Fruit fly (Drosophila melanogaster) whole organism, embryonic: Measurements from ENCODE around the gene CG32801.

ENCODE experiments used
- Asciz ChIP-seq: fragments of 200-800 bp; sonication (Bioruptor generic); optimal IDR thresholded peaks from 2 replicates; lab custom pipeline; 2017; ENCODE audit warnings: missing biosample characterization, mild to moderate bottlenecking, missing genetic modification characterization, missing genetic modification reagents
- CG11398 ChIP-seq: fragments of 200-800 bp; sonication (Bioruptor generic); optimal IDR thresholded peaks from 2 replicates; lab custom pipeline; 2016; ENCODE audit warnings: missing biosample characterization, missing genetic modification characterization
- CG17328 ChIP-seq: fragments of 200-800 bp; sonication (Bioruptor generic); IDR thresholded peaks from 2 replicates; pipeline ENCODE4 v1.3.6; 2022; ENCODE audit warnings: missing biosample characterization, missing genetic modification characterization
- CG2120 ChIP-seq: fragments of 200-800 bp; sonication (Bioruptor generic); optimal IDR thresholded peaks from 3 replicates; lab custom pipeline; 2016; ENCODE audit warnings: missing biosample characterization, missing genetic modification characterization
- CG32532 ChIP-seq: fragments of 200-800 bp; sonication (Bioruptor generic); IDR thresholded peaks from 2 replicates; pipeline ENCODE4 v1.3.6; 2022; ENCODE audit warnings: missing biosample characterization, missing genetic modification characterization
- CG4617 ChIP-seq: fragments of 200-800 bp; sonication (Bioruptor generic); optimal IDR thresholded peaks from 3 replicates; lab custom pipeline; 2016; ENCODE audit warnings: missing biosample characterization, missing genetic modification characterization, borderline replicate concordance
- CG4820 ChIP-seq: fragments of 200-800 bp; sonication (Bioruptor generic); optimal IDR thresholded peaks from 3 replicates; lab custom pipeline; 2016; ENCODE audit warnings: missing biosample characterization, missing genetic modification characterization
- CG7271 ChIP-seq: fragments of 200-800 bp; sonication (Bioruptor generic); optimal IDR thresholded peaks from 2 replicates; lab custom pipeline; 2018; ENCODE audit warnings: missing biosample characterization, mild to moderate bottlenecking, missing genetic modification characterization, moderate library complexity
- CG7786 ChIP-seq: fragments of 200-800 bp; sonication (Bioruptor generic); optimal IDR thresholded peaks from 2 replicates; lab custom pipeline; 2016; ENCODE audit warnings: missing biosample characterization, missing genetic modification characterization
- CG8765 ChIP-seq: fragments of 200-800 bp; sonication (Bioruptor generic); IDR thresholded peaks from 2 replicates; pipeline ENCODE4 v1.3.6; 2022; ENCODE audit warnings: missing biosample characterization, missing genetic modification characterization
- CG8924 ChIP-seq: fragments of 200-800 bp; optimal IDR thresholded peaks from 3 replicates; lab custom pipeline; 2019; ENCODE audit warnings: missing biosample characterization, mild to moderate bottlenecking, missing genetic modification characterization, moderate library complexity
- CTCF ChIP-seq: fragments of 200-800 bp; sonication (Bioruptor generic); optimal IDR thresholded peaks from 2 replicates; lab custom pipeline; 2017; ENCODE audit warnings: missing biosample characterization, mild to moderate bottlenecking, missing genetic modification characterization, moderate library complexity
- Deaf1 ChIP-seq: fragments of 200-800 bp; optimal IDR thresholded peaks from 3 replicates; lab custom pipeline; 2019; ENCODE audit warnings: missing biosample characterization, mild to moderate bottlenecking, missing genetic modification characterization, moderate library complexity
- Dek ChIP-seq: fragments of 200-800 bp; sonication (Bioruptor generic); optimal IDR thresholded peaks from 3 replicates; lab custom pipeline; 2019; ENCODE audit warnings: missing biosample characterization, mild to moderate bottlenecking, missing genetic modification characterization, moderate library complexity
- Dll ChIP-seq: fragments of 200-800 bp; sonication (Bioruptor generic); IDR thresholded peaks from 4 replicates; pipeline ENCODE4 v1.3.6; 2022; ENCODE audit warnings: missing biosample characterization, missing genetic modification characterization; ENCODE audit not compliant: partially characterized antibody
- Dp ChIP-seq: fragments of 200-800 bp; sonication (Bioruptor generic); optimal IDR thresholded peaks from 2 replicates; lab custom pipeline; 2018; ENCODE audit warnings: missing biosample characterization, mild to moderate bottlenecking, missing genetic modification characterization, moderate library complexity
- Dref ChIP-seq: fragments of 200-800 bp; sonication (Bioruptor generic); IDR thresholded peaks from 2 replicates; pipeline ENCODE4 v1.3.6; 2022; ENCODE audit warnings: missing biosample characterization, missing genetic modification characterization
- Hsf ChIP-seq: fragments of 200-800 bp; sonication (Bioruptor generic); optimal IDR thresholded peaks from 3 replicates; lab custom pipeline; 2016; ENCODE audit warnings: missing biosample characterization, missing genetic modification characterization
- MESR4 ChIP-seq: fragments of 200-800 bp; sonication (Bioruptor generic); optimal IDR thresholded peaks from 2 replicates; lab custom pipeline; 2018; ENCODE audit warnings: missing biosample characterization, mild to moderate bottlenecking, missing genetic modification characterization, moderate library complexity
- Med ChIP-seq: fragments of 200-800 bp; sonication (Bioruptor generic); peaks from one replicate; lab custom pipeline; 2016; ENCODE audit warnings: missing biosample characterization, missing genetic modification characterization, mild to moderate bottlenecking, inconsistent platforms, moderate library complexity
- NfI ChIP-seq: fragments of 200-800 bp; sonication (Bioruptor generic); optimal IDR thresholded peaks from 3 replicates; lab custom pipeline; 2018; ENCODE audit warnings: missing biosample characterization, mild to moderate bottlenecking, missing genetic modification characterization, moderate library complexity
- PHDP ChIP-seq: fragments of 200-800 bp; sonication (Bioruptor generic); optimal IDR thresholded peaks from 3 replicates; lab custom pipeline; 2018; ENCODE audit warnings: missing biosample characterization, mild to moderate bottlenecking, missing genetic modification characterization, moderate library complexity
- Rfx ChIP-seq: fragments of 200-800 bp; sonication (Bioruptor generic); IDR thresholded peaks from 2 replicates; pipeline ENCODE4 v1.3.6; 2022; ENCODE audit warnings: missing biosample characterization, missing genetic modification characterization
- Rx ChIP-seq: fragments of 200-800 bp; sonication (Bioruptor generic); IDR thresholded peaks from 2 replicates; pipeline ENCODE4 v1.3.6; 2022; ENCODE audit warnings: missing biosample characterization, missing genetic modification characterization
- Scr ChIP-seq: fragments of 200-800 bp; sonication (Bioruptor generic); IDR thresholded peaks from 2 replicates; pipeline ENCODE4 v1.3.6; 2022; ENCODE audit warnings: missing biosample characterization, missing genetic modification characterization; ENCODE audit not compliant: partially characterized antibody
- Sry-δ ChIP-seq: fragments of 200-800 bp; sonication (Bioruptor generic); optimal IDR thresholded peaks from 2 replicates; lab custom pipeline; 2016; ENCODE audit warnings: missing biosample characterization, missing genetic modification characterization
- YL-1 ChIP-seq: fragments of 200-800 bp; sonication (Bioruptor generic); optimal IDR thresholded peaks from 3 replicates; lab custom pipeline; 2017; ENCODE audit warnings: missing biosample characterization, mild to moderate bottlenecking, missing genetic modification characterization
- aop ChIP-seq: fragments of 200-800 bp; sonication (Bioruptor generic); IDR thresholded peaks from 2 replicates; pipeline ENCODE4 v1.3.6; 2022; ENCODE audit warnings: missing biosample characterization, missing genetic modification characterization
- ara ChIP-seq: fragments of 200-800 bp; sonication (Bioruptor generic); IDR thresholded peaks from 2 replicates; pipeline ENCODE4 v1.3.6; 2022; ENCODE audit warnings: missing biosample characterization, missing genetic modification characterization
- bowl ChIP-seq: fragments of 200-800 bp; sonication (Bioruptor generic); IDR thresholded peaks from 2 replicates; pipeline ENCODE4 v1.3.6; 2022; ENCODE audit warnings: missing biosample characterization, missing genetic modification characterization
- chm ChIP-seq: fragments of 200-800 bp; sonication (Bioruptor generic); IDR thresholded peaks from 2 replicates; pipeline ENCODE4 v1.3.6; 2022; ENCODE audit warnings: missing biosample characterization, missing genetic modification characterization
- ci ChIP-seq: fragments of 200-800 bp; sonication (Bioruptor generic); IDR thresholded peaks from 3 replicates; pipeline ENCODE4 v1.3.6; 2022; ENCODE audit warnings: missing biosample characterization, missing genetic modification characterization
- crol ChIP-seq: fragments of 200-800 bp; sonication (Bioruptor generic); IDR thresholded peaks from 2 replicates; pipeline ENCODE4 v1.3.6; 2022; ENCODE audit warnings: missing biosample characterization, missing genetic modification characterization
- dm ChIP-seq: fragments of 200-800 bp; sonication (Bioruptor generic); optimal IDR thresholded peaks from 3 replicates; lab custom pipeline; 2016; ENCODE audit warnings: missing biosample characterization, missing genetic modification characterization
- exex ChIP-seq: fragments of 200-800 bp; sonication (Bioruptor generic); optimal IDR thresholded peaks from 4 replicates; lab custom pipeline; 2018; ENCODE audit warnings: missing biosample characterization, mild to moderate bottlenecking, missing genetic modification characterization, moderate library complexity
- fd102C ChIP-seq: fragments of 200-800 bp; sonication (Bioruptor generic); optimal IDR thresholded peaks from 2 replicates; lab custom pipeline; 2018; ENCODE audit warnings: missing biosample characterization, mild to moderate bottlenecking, missing genetic modification characterization, moderate library complexity
- grau ChIP-seq: fragments of 200-800 bp; optimal IDR thresholded peaks from 3 replicates; lab custom pipeline; 2019; ENCODE audit warnings: missing biosample characterization, mild to moderate bottlenecking, missing genetic modification characterization, moderate library complexity
- jumu ChIP-seq: fragments of 200-800 bp; sonication (Bioruptor generic); optimal IDR thresholded peaks from 3 replicates; lab custom pipeline; 2016; ENCODE audit warnings: missing biosample characterization, missing genetic modification characterization
- kah ChIP-seq: fragments of 200-800 bp; sonication (Bioruptor generic); optimal IDR thresholded peaks from 2 replicates; lab custom pipeline; 2018; ENCODE audit warnings: missing biosample characterization, mild to moderate bottlenecking, missing genetic modification characterization
- lilli ChIP-seq: fragments of 200-800 bp; sonication (Bioruptor generic); optimal IDR thresholded peaks from 3 replicates; lab custom pipeline; 2016; ENCODE audit warnings: missing biosample characterization, missing genetic modification characterization
- luna ChIP-seq: fragments of 200-800 bp; sonication (Bioruptor generic); optimal IDR thresholded peaks from 2 replicates; lab custom pipeline; 2016; ENCODE audit warnings: missing biosample characterization, missing genetic modification characterization
- pita ChIP-seq: fragments of 200-800 bp; sonication (Bioruptor generic); optimal IDR thresholded peaks from 2 replicates; lab custom pipeline; 2017; ENCODE audit warnings: missing biosample characterization, mild to moderate bottlenecking, missing genetic modification characterization
- pros ChIP-seq: fragments of 200-800 bp; sonication (Bioruptor generic); optimal IDR thresholded peaks from 3 replicates; lab custom pipeline; 2019; ENCODE audit warnings: missing biosample characterization, mild to moderate bottlenecking, missing genetic modification characterization, moderate library complexity
- row ChIP-seq: fragments of 200-800 bp; sonication (Bioruptor generic); IDR thresholded peaks from 3 replicates; pipeline ENCODE4 v1.3.6; 2022; ENCODE audit warnings: missing biosample characterization, missing genetic modification characterization
- shn ChIP-seq: fragments of 200-800 bp; sonication (Bioruptor generic); optimal IDR thresholded peaks from 3 replicates; lab custom pipeline; 2016; ENCODE audit warnings: missing biosample characterization, missing genetic modification characterization
- slbo ChIP-seq: fragments of 200-800 bp; sonication (Bioruptor generic); IDR thresholded peaks from 2 replicates; pipeline ENCODE4 v1.3.6; 2022; ENCODE audit warnings: missing biosample characterization, missing genetic modification characterization
- stwl ChIP-seq: fragments of 200-800 bp; sonication (Bioruptor generic); optimal IDR thresholded peaks from 3 replicates; lab custom pipeline; 2018; ENCODE audit warnings: missing biosample characterization, mild to moderate bottlenecking, missing genetic modification characterization, moderate library complexity
- sug ChIP-seq: fragments of 200-800 bp; optimal IDR thresholded peaks from 2 replicates; lab custom pipeline; 2019; ENCODE audit warnings: missing biosample characterization, mild to moderate bottlenecking, missing genetic modification characterization, moderate library complexity
- unc-4 ChIP-seq: fragments of 200-800 bp; sonication (Bioruptor generic); IDR thresholded peaks from 2 replicates; pipeline ENCODE4 v1.3.6; 2022; ENCODE audit warnings: missing biosample characterization, missing genetic modification characterization; ENCODE audit not compliant: partially characterized antibody

Gene CG32801

dm6 chrX:1927473-1928306, 24.7 kb upstream of the CG32801 start, which contains the start of gene CG11596 (continued):
- TF ChIP-seq MESR4 (peak; percentile 50), Dll (GFP tag; lab: Robert Waterston, UW) (0 out of 4 replicates have a peak, but pooled peaks have one; percentile 15), Asciz (GFP tag; lab: Kevin White, UChicago) (no peak), CG7271 (tag; lab: Kevin White, UChicago) (peak; percentile 1), aop (GFP tag; lab: Robert Waterston, UW) (no peak), CG7786 (GFP tag; lab: Kevin White, UChicago) (peak; percentile 18), CG32532 (GFP tag; lab: Robert Waterston, UW) (peak; percentile 19; the same call in 1 of the 2 replicates), CG8924 (tag; lab: Kevin White, UChicago) (peak; percentile 1), CG17328 (GFP tag; lab: Robert Waterston, UW) (peak; percentile 46; the same call in 1 of the 2 replicates), crol (GFP tag; lab: Robert Waterston, UW) (peak; percentile 73), row (GFP tag; lab: Robert Waterston, UW) (peak; percentile 72), CG4617 (GFP tag; lab: Kevin White, UChicago) (peak; percentile 75), ara (GFP tag; lab: Robert Waterston, UW) (no peak), Sry-δ (GFP tag; lab: Kevin White, UChicago) (peak; percentile 34), CG4820 (GFP tag; lab: Kevin White, UChicago) (no peak), CTCF (GFP tag; lab: Kevin White, UChicago) (peak; percentile 9), Rfx (GFP tag; lab: Robert Waterston, UW) (no peak), fd102C (no peak), CG2120 (peak; percentile 47), NfI (GFP tag; lab: Kevin White, UChicago) (no peak), YL-1 (GFP tag; lab: Kevin White, UChicago) (peak; percentile 67), exex (tag; lab: Kevin White, UChicago) (peak; percentile 58), Deaf1 (peak; percentile 14), Dek (tag; lab: Kevin White, UChicago) (no peak), Dref (GFP tag; lab: Robert Waterston, UW) (peak; percentile 79), jumu (no peak), pita (GFP tag; lab: Kevin White, UChicago) (no peak), shn (peak; percentile 33), dm (GFP tag; lab: Kevin White, UChicago) (peak; percentile 46), grau (tag; lab: Kevin White, UChicago) (peak; percentile 12), luna (no peak), chm (GFP tag; lab: Robert Waterston, UW) (0 out of 2 replicates have a peak, but pooled peaks have one; percentile 24), kah (no peak), Dp (GFP tag; lab: Kevin White, UChicago) (peak; percentile 93), Hsf (GFP tag; lab: Kevin White, UChicago) (peak; percentile 4), Scr (GFP tag; lab: Robert Waterston, UW) (0 out of 2 replicates have a peak, but pooled peaks have one; percentile 21), CG8765 (GFP tag; lab: Robert Waterston, UW) (no peak), pros (no peak), ci (peak; percentile 6; the same call in 1 of the 3 replicates), PHDP (tag; lab: Kevin White, UChicago) (peak; percentile 1), CG11398 (GFP tag; lab: Kevin White, UChicago) (no peak), slbo (GFP tag; lab: Robert Waterston, UW) (no peak), Rx (GFP tag; lab: Robert Waterston, UW) (0 out of 2 replicates have a peak, but pooled peaks have one; percentile 11), Med (peak; percentile 72), unc-4 (GFP tag; lab: Robert Waterston, UW) (peak; percentile 35; the same call in 1 of the 2 replicates), lilli (peak; percentile 4), stwl (peak; percentile 30), sug (tag; lab: Kevin White, UChicago) (peak; percentile 57), bowl (GFP tag; lab: Robert Waterston, UW) (no peak)
